Fruit fly (Drosophila melanogaster) whole organism, prepupa: Measurements from ENCODE around the gene Trf2.

Experiments
- CG10631 ChIP-seq: fragments of 200-800 bp; sonication (Bioruptor generic); optimal IDR thresholded peaks from 2 replicates; lab custom pipeline; 2016; ENCODE audit warnings: missing biosample characterization, missing genetic modification characterization
- CG10669 ChIP-seq: fragments of 200-800 bp; sonication (Bioruptor generic); optimal IDR thresholded peaks from 3 replicates; lab custom pipeline; 2018; ENCODE audit warnings: missing biosample characterization, mild to moderate bottlenecking, missing genetic modification characterization, moderate library complexity
- CG11294 ChIP-seq: fragments of 200-800 bp; sonication (Bioruptor generic); IDR thresholded peaks from 2 replicates; pipeline ENCODE4 v1.3.6; 2022; ENCODE audit warnings: missing biosample characterization, missing genetic modification characterization
- CG11762 ChIP-seq: fragments of 200-800 bp; sonication (Bioruptor generic); optimal IDR thresholded peaks from 3 replicates; lab custom pipeline; 2016; ENCODE audit warnings: missing biosample characterization, missing genetic modification characterization; ENCODE audit not compliant: insufficient read depth
- CG11902 ChIP-seq: fragments of 200-800 bp; sonication (Bioruptor generic); optimal IDR thresholded peaks from 3 replicates; lab custom pipeline; 2016; ENCODE audit warnings: missing biosample characterization, missing genetic modification characterization
- CG15336 ChIP-seq: fragments of 200-800 bp; sonication (Bioruptor generic); IDR thresholded peaks from 2 replicates; pipeline ENCODE4 v1.3.6; 2022; ENCODE audit warnings: missing biosample characterization, missing genetic modification characterization
- CG16779 ChIP-seq: fragments of 200-800 bp; sonication (Bioruptor generic); optimal IDR thresholded peaks from 3 replicates; lab custom pipeline; 2017; ENCODE audit warnings: missing biosample characterization, mild to moderate bottlenecking, missing genetic modification characterization
- CG3032 ChIP-seq: fragments of 200-800 bp; optimal IDR thresholded peaks from 2 replicates; lab custom pipeline; 2019; ENCODE audit warnings: missing biosample characterization, mild to moderate bottlenecking, missing genetic modification characterization, moderate library complexity
- CG32006 ChIP-seq: fragments of 200-800 bp; sonication (Bioruptor generic); optimal IDR thresholded peaks from 3 replicates; lab custom pipeline; 2017; ENCODE audit warnings: missing biosample characterization, mild to moderate bottlenecking, missing genetic modification characterization
- CG4318 ChIP-seq: fragments of 200-800 bp; sonication (Bioruptor generic); optimal IDR thresholded peaks from 3 replicates; lab custom pipeline; 2017; ENCODE audit warnings: missing biosample characterization, mild to moderate bottlenecking, missing genetic modification characterization
- CG6163 ChIP-seq: fragments of 200-800 bp; sonication (Bioruptor generic); IDR thresholded peaks from 3 replicates; pipeline ENCODE4 v1.3.6; 2022; ENCODE audit warnings: missing biosample characterization, missing genetic modification characterization
- CG6276 ChIP-seq: fragments of 200-800 bp; sonication (Bioruptor generic); optimal IDR thresholded peaks from 2 replicates; lab custom pipeline; 2017; ENCODE audit warnings: missing biosample characterization, mild to moderate bottlenecking, missing genetic modification characterization
- CG6808 ChIP-seq: fragments of 200-800 bp; sonication (Bioruptor generic); optimal IDR thresholded peaks from 3 replicates; lab custom pipeline; 2017; ENCODE audit warnings: missing biosample characterization, missing genetic modification characterization, mild to moderate bottlenecking, moderate library complexity, missing genetic modification reagents
- CG7368 ChIP-seq: fragments of 200-800 bp; sonication (Bioruptor generic); optimal IDR thresholded peaks from 3 replicates; lab custom pipeline; 2016; ENCODE audit warnings: missing biosample characterization, missing genetic modification characterization
- CG8119 ChIP-seq: fragments of 200-800 bp; sonication (Bioruptor generic); IDR thresholded peaks from 3 replicates; pipeline ENCODE4 v1.3.6; 2022; ENCODE audit warnings: missing biosample characterization, missing genetic modification characterization
- CG8319 ChIP-seq: fragments of 200-800 bp; sonication (Bioruptor generic); optimal IDR thresholded peaks from 3 replicates; lab custom pipeline; 2016; ENCODE audit warnings: missing biosample characterization, missing genetic modification characterization
- CG8632 ChIP-seq: fragments of 200-800 bp; sonication (Bioruptor generic); optimal IDR thresholded peaks from 3 replicates; lab custom pipeline; 2016; ENCODE audit warnings: missing biosample characterization, missing genetic modification characterization
- CG9139 ChIP-seq: fragments of 200-800 bp; sonication (Bioruptor generic); optimal IDR thresholded peaks from 3 replicates; lab custom pipeline; 2017; ENCODE audit warnings: missing biosample characterization, mild to moderate bottlenecking, missing genetic modification characterization
- Eip78C ChIP-seq: fragments of 200-800 bp; sonication (Bioruptor generic); peaks from one replicate; lab custom pipeline; 2016; ENCODE audit warnings: missing biosample characterization, missing genetic modification characterization
- Eip93F ChIP-seq: fragments of 200-800 bp; sonication (Bioruptor generic); optimal IDR thresholded peaks from 2 replicates; lab custom pipeline; 2016; ENCODE audit warnings: missing biosample characterization, mild to moderate bottlenecking, missing genetic modification characterization
- Ets96B ChIP-seq: fragments of 200-800 bp; optimal IDR thresholded peaks from 2 replicates; lab custom pipeline; 2019; ENCODE audit warnings: missing biosample characterization, mild to moderate bottlenecking, missing genetic modification characterization, moderate library complexity
- Gug ChIP-seq: fragments of 200-800 bp; sonication (Bioruptor generic); IDR thresholded peaks from 2 replicates; pipeline ENCODE4 v1.3.6; 2022; ENCODE audit warnings: missing biosample characterization, missing genetic modification characterization
- Hr4 ChIP-seq: fragments of 200-800 bp; sonication (Bioruptor generic); optimal IDR thresholded peaks from 3 replicates; lab custom pipeline; 2016; ENCODE audit warnings: missing biosample characterization, missing genetic modification characterization
- Sox14 ChIP-seq: fragments of 200-800 bp; sonication (Bioruptor generic); optimal IDR thresholded peaks from 3 replicates; lab custom pipeline; 2016; ENCODE audit warnings: missing biosample characterization, missing genetic modification characterization
- Sox15 ChIP-seq: fragments of 200-800 bp; sonication (Bioruptor generic); optimal IDR thresholded peaks from 3 replicates; lab custom pipeline; 2016; ENCODE audit warnings: missing biosample characterization, missing genetic modification characterization
- achi ChIP-seq: fragments of 200-800 bp; sonication (Bioruptor generic); optimal IDR thresholded peaks from 3 replicates; lab custom pipeline; 2016; ENCODE audit warnings: missing biosample characterization, missing genetic modification characterization
- acj6 ChIP-seq: fragments of 200-800 bp; sonication (Bioruptor generic); optimal IDR thresholded peaks from 3 replicates; lab custom pipeline; 2016; ENCODE audit warnings: missing biosample characterization, missing genetic modification characterization
- cyc ChIP-seq: fragments of 200-800 bp; sonication (Bioruptor generic); optimal IDR thresholded peaks from 3 replicates; lab custom pipeline; 2016; ENCODE audit warnings: missing biosample characterization, missing genetic modification characterization
- dac ChIP-seq: fragments of 200-800 bp; sonication (Bioruptor generic); optimal IDR thresholded peaks from 2 replicates; lab custom pipeline; 2017; ENCODE audit warnings: missing biosample characterization, mild to moderate bottlenecking, missing genetic modification characterization
- eg ChIP-seq: fragments of 200-800 bp; sonication (Bioruptor generic); IDR thresholded peaks from 3 replicates; pipeline ENCODE4 v1.3.6; 2022; ENCODE audit warnings: missing biosample characterization, missing genetic modification characterization
- fd59A ChIP-seq: fragments of 200-800 bp; sonication (Bioruptor generic); optimal IDR thresholded peaks from 2 replicates; lab custom pipeline; 2017; ENCODE audit warnings: missing biosample characterization, mild to moderate bottlenecking, missing genetic modification characterization, missing genetic modification reagents
- fd85E ChIP-seq: fragments of 200-800 bp; sonication (Bioruptor generic); optimal IDR thresholded peaks from 3 replicates; lab custom pipeline; 2016; ENCODE audit warnings: missing biosample characterization, missing genetic modification characterization
- fkh ChIP-seq: fragments of 200-800 bp; sonication (Bioruptor generic); optimal IDR thresholded peaks from 3 replicates; lab custom pipeline; 2017; ENCODE audit warnings: missing biosample characterization, mild to moderate bottlenecking, missing genetic modification characterization, moderate library complexity
- salr ChIP-seq, 2 experiments: fragments of 200-800 bp; sonication (Bioruptor generic); optimal IDR thresholded peaks; 3 replicates each; lab custom pipeline; 2016 to 2018; ENCODE audit warnings: missing biosample characterization in 2 of 2, missing genetic modification characterization in 2 of 2, mild to moderate bottlenecking in 1 of 2
- spab ChIP-seq: fragments of 200-800 bp; sonication (Bioruptor generic); optimal IDR thresholded peaks from 2 replicates; lab custom pipeline; 2017; ENCODE audit warnings: missing biosample characterization, mild to moderate bottlenecking, missing genetic modification characterization, missing genetic modification reagents
- ss ChIP-seq, 2 experiments: fragments of 200-800 bp; sonication (Bioruptor generic); optimal IDR thresholded peaks; 2 replicates in 1 of 2; 3 replicates in 1 of 2; lab custom pipeline; 2017 to 2018; ENCODE audit warnings: mild to moderate bottlenecking in 2 of 2, missing biosample characterization in 2 of 2, missing genetic modification characterization in 2 of 2, moderate library complexity in 1 of 2
- svp ChIP-seq: fragments of 200-800 bp; sonication (Bioruptor generic); peaks from one replicate; lab custom pipeline; 2016; ENCODE audit warnings: missing biosample characterization, missing genetic modification characterization
- vri ChIP-seq: fragments of 200-800 bp; sonication (Bioruptor generic); optimal IDR thresholded peaks from 3 replicates; lab custom pipeline; 2016; ENCODE audit warnings: missing biosample characterization, mild to moderate bottlenecking, missing genetic modification characterization

The Trf2 gene

dm6 chrX:8409793-8410192, 721 bp downstream of the Trf2 start (continued):
- TF ChIP-seq CG11762 (GFP tag; lab: Kevin White, UChicago) (peak; percentile 10), vri (GFP tag; lab: Kevin White, UChicago) (peak; percentile 60), acj6 (GFP tag; lab: Kevin White, UChicago) (no peak), Ets96B (tag; lab: Kevin White, UChicago) (peak; percentile 62), Hr4 (GFP tag; lab: Kevin White, UChicago) (no peak), CG32006 (GFP tag; lab: Kevin White, UChicago) (no peak), achi (GFP tag; lab: Kevin White, UChicago) (no peak)

- TF ChIP-seq eg (GFP tag; lab: Robert Waterston, UW) (peak; percentile 83), achi (GFP tag; lab: Kevin White, UChicago) (peak; percentile 9), CG6276 (peak; percentile 39), vri (GFP tag; lab: Kevin White, UChicago) (no peak), CG6163 (peak; percentile 91), CG4318 (GFP tag; lab: Kevin White, UChicago) (no peak), acj6 (GFP tag; lab: Kevin White, UChicago) (no peak), CG3032 (tag; lab: Kevin White, UChicago) (peak; percentile 4), CG9139 (GFP tag; lab: Kevin White, UChicago) (peak; percentile 50), Gug (peak; percentile 68), CG32006 (GFP tag; lab: Kevin White, UChicago) (peak; percentile 20), fd85E (GFP tag; lab: Kevin White, UChicago) (peak; percentile 70), fd59A (GFP tag; lab: Kevin White, UChicago) (no peak), CG7368 (GFP tag; lab: Kevin White, UChicago) (peak; percentile 28), CG8632 (GFP tag; lab: Kevin White, UChicago) (no peak), CG11902 (GFP tag; lab: Kevin White, UChicago) (no peak), CG10631 (no peak), cyc (no peak), svp (peak; percentile 17), salr (GFP tag; optimal IDR thresholded peaks at IDR 0.05; lab: Kevin White, UChicago) (no peak), CG6808 (GFP tag; lab: Kevin White, UChicago) (peak; percentile 40), Sox15 (GFP tag; lab: Kevin White, UChicago) (no peak), CG16779 (tag; lab: Kevin White, UChicago) (peak; percentile 30), CG11294 (peak; percentile 64; the same call in 1 of the 2 replicates), dac (GFP tag; lab: Kevin White, UChicago) (no peak), Sox14 (GFP tag; lab: Kevin White, UChicago) (no peak), CG8319 (no peak), ss (GFP tag; optimal IDR thresholded peaks at IDR 0.05; lab: Kevin White, UChicago) (peak; percentile 6 to 34), Eip78C (GFP tag; lab: Kevin White, UChicago) (no peak), CG15336 (GFP tag; lab: Robert Waterston, UW) (peak; percentile 83), Ets96B (tag; lab: Kevin White, UChicago) (peak; percentile 26), spab (peak; percentile 10), CG8119 (GFP tag; lab: Robert Waterston, UW) (peak; percentile 67), Eip93F (GFP tag; lab: Kevin White, UChicago) (no peak), fkh (GFP tag; lab: Kevin White, UChicago) (peak; percentile 4), CG10669 (GFP tag; lab: Kevin White, UChicago) (no peak)
- TF ChIP-seq, all 60 proteins: peak for 20
Observed at dm6 chrX:8410349-8411240, 1.5 kb downstream of the Trf2 start.
